Fruit fly (Drosophila melanogaster): ENCODE measurements around the gene Atac1.

Atac1 gene

dm6 chr2L:6921360-6922090 lies 38.6 kb downstream of the Atac1 start (continued):
- peak; percentile 19 for TF ChIP-seq gfzf (GFP tag; optimal IDR thresholded peaks at IDR 0.05)
- TF ChIP-seq Sin3A (optimal IDR thresholded peaks at IDR 0.05): peak; percentile 19
- no peak for TF ChIP-seq CG4424 (GFP tag; optimal IDR thresholded peaks at IDR 0.05)
- TF ChIP-seq Dp (GFP tag; optimal IDR thresholded peaks at IDR 0.05): peak; percentile 22
- peak; percentile 51 for TF ChIP-seq D19B (GFP tag; optimal IDR thresholded peaks at IDR 0.05)
- TF ChIP-seq psq (GFP tag; optimal IDR thresholded peaks at IDR 0.05): peak; percentile 78
- TF ChIP-seq CG16779 (GFP tag; IDR thresholded peaks at IDR 0.05): no peak
- no peak for TF ChIP-seq CG32532 (GFP tag; IDR thresholded peaks at IDR 0.05)
- TF ChIP-seq jigr1 (GFP tag; IDR thresholded peaks at IDR 0.05): no peak
- no peak for TF ChIP-seq CG17328 (GFP tag; IDR thresholded peaks at IDR 0.05)
- peak; percentile 2; the same call in 1 of the 2 replicates for TF ChIP-seq chm (GFP tag; IDR thresholded peaks at IDR 0.05)
- peak; percentile 27 for TF ChIP-seq Blimp-1 (GFP tag; optimal IDR thresholded peaks at IDR 0.05)
- peak; percentile 79 for TF ChIP-seq ftz-f1 (GFP tag; optimal IDR thresholded peaks at IDR 0.05)
- TF ChIP-seq CG9437 (GFP tag; optimal IDR thresholded peaks at IDR 0.05): peak; percentile 99
- TF ChIP-seq ro (GFP tag; IDR thresholded peaks at IDR 0.05): no peak
- no peak for TF ChIP-seq eve (GFP tag; optimal IDR thresholded peaks at IDR 0.05)
- TF ChIP-seq stwl (tag; optimal IDR thresholded peaks at IDR 0.05): peak; percentile 20
- peak; percentile 16 for TF ChIP-seq pzg (GFP tag; optimal IDR thresholded peaks at IDR 0.05)
- no peak for TF ChIP-seq ap (GFP tag; IDR thresholded peaks at IDR 0.05)
- TF ChIP-seq Asciz (GFP tag; optimal IDR thresholded peaks at IDR 0.05): no peak
- no peak for TF ChIP-seq CG4854 (GFP tag; optimal IDR thresholded peaks at IDR 0.05)
- no peak for TF ChIP-seq Mrtf (GFP tag; IDR thresholded peaks at IDR 0.05)
- TF ChIP-seq tna (GFP tag; IDR thresholded peaks at IDR 0.05; ENCODE audit: partially characterized antibody): no peak
- TF ChIP-seq chinmo (GFP tag; IDR thresholded peaks at IDR 0.05; ENCODE audit: partially characterized antibody): no peak
- TF ChIP-seq bsh (GFP tag; optimal IDR thresholded peaks at IDR 0.05): peak in 1 of 2 experiments; percentile 7
- TF ChIP-seq onecut (GFP tag; IDR thresholded peaks at IDR 0.05): no peak
- peak; percentile 51 for TF ChIP-seq CG10147 (GFP tag; optimal IDR thresholded peaks at IDR 0.05)
- TF ChIP-seq CG42726 (GFP tag; IDR thresholded peaks at IDR 0.05; ENCODE audit: partially characterized antibody): no peak
- peak; percentile 67 for TF ChIP-seq Med (GFP tag)
- TF ChIP-seq CG6854 (GFP tag; optimal IDR thresholded peaks at IDR 0.05): no peak
- TF ChIP-seq sens (GFP tag): peak; percentile 88
- no peak for TF ChIP-seq Xbp1 (GFP tag; optimal IDR thresholded peaks at IDR 0.05)
- peak; percentile 7 for TF ChIP-seq CG2120 (GFP tag; optimal IDR thresholded peaks at IDR 0.05)
- TF ChIP-seq D19A (tag; optimal IDR thresholded peaks at IDR 0.05): peak; percentile 22
- TF ChIP-seq CG13775 (GFP tag; optimal IDR thresholded peaks at IDR 0.05): no peak
- peak; percentile 30 for TF ChIP-seq trem (tag; optimal IDR thresholded peaks at IDR 0.05)
- no peak for TF ChIP-seq CG9876 (GFP tag; optimal IDR thresholded peaks at IDR 0.05)
- no peak for TF ChIP-seq CG8765 (GFP tag; IDR thresholded peaks at IDR 0.05)
- TF ChIP-seq CG7372 (GFP tag; IDR thresholded peaks at IDR 0.05): no peak
- peak; percentile 34 for TF ChIP-seq gro (GFP tag; optimal IDR thresholded peaks at IDR 0.05)
- peak; percentile 14 for TF ChIP-seq CG17359 (tag; optimal IDR thresholded peaks at IDR 0.05)
- TF ChIP-seq pros (GFP tag; optimal IDR thresholded peaks at IDR 0.05): peak; percentile 95
- TF ChIP-seq Antp (GFP tag; optimal IDR thresholded peaks at IDR 0.05): no peak
- no peak for TF ChIP-seq ac (GFP tag; optimal IDR thresholded peaks at IDR 0.05)
- no peak for TF ChIP-seq seq (GFP tag; IDR thresholded peaks at IDR 0.05)
- TF ChIP-seq Hmx (GFP tag; optimal IDR thresholded peaks at IDR 0.05): peak; percentile 41
- peak; percentile 35; the same call in 1 of the 2 replicates for TF ChIP-seq E2f1 (GFP tag; IDR thresholded peaks at IDR 0.05)
- no peak for TF ChIP-seq CG3065 (GFP tag; optimal IDR thresholded peaks at IDR 0.05)
- TF ChIP-seq YL-1 (GFP tag; optimal IDR thresholded peaks at IDR 0.05): no peak
- TF ChIP-seq CG32772 (GFP tag; IDR thresholded peaks at IDR 0.05): peak; percentile 24; the same call in 1 of the 2 replicates
